Fruit fly (Drosophila melanogaster) whole organism, prepupa: ENCODE data around the gene ng4.
A peak's percentile ranks its signal among the peaks of the same experiment; 100 is the strongest.

Experiments used
- Blimp-1 ChIP-seq: fragments of 200-800 bp; sonication (Bioruptor generic); optimal IDR thresholded peaks from 3 replicates; lab custom pipeline; 2017; ENCODE audit warnings: missing biosample characterization, missing genetic modification characterization, mild to moderate bottlenecking, moderate library complexity, missing genetic modification reagents
- CG10631 ChIP-seq: fragments of 200-800 bp; sonication (Bioruptor generic); optimal IDR thresholded peaks from 2 replicates; lab custom pipeline; 2016; ENCODE audit warnings: missing biosample characterization, missing genetic modification characterization
- CG10669 ChIP-seq: fragments of 200-800 bp; sonication (Bioruptor generic); optimal IDR thresholded peaks from 3 replicates; lab custom pipeline; 2018; ENCODE audit warnings: missing biosample characterization, mild to moderate bottlenecking, missing genetic modification characterization, moderate library complexity
- CG11762 ChIP-seq: fragments of 200-800 bp; sonication (Bioruptor generic); optimal IDR thresholded peaks from 3 replicates; lab custom pipeline; 2016; ENCODE audit warnings: missing biosample characterization, missing genetic modification characterization; ENCODE audit not compliant: insufficient read depth
- CG11902 ChIP-seq: fragments of 200-800 bp; sonication (Bioruptor generic); optimal IDR thresholded peaks from 3 replicates; lab custom pipeline; 2016; ENCODE audit warnings: missing biosample characterization, missing genetic modification characterization
- CG31627 ChIP-seq: fragments of 200-800 bp; sonication (Bioruptor generic); optimal IDR thresholded peaks from 3 replicates; lab custom pipeline; 2016; ENCODE audit warnings: missing biosample characterization, missing genetic modification characterization
- CG32006 ChIP-seq: fragments of 200-800 bp; sonication (Bioruptor generic); optimal IDR thresholded peaks from 3 replicates; lab custom pipeline; 2017; ENCODE audit warnings: missing biosample characterization, mild to moderate bottlenecking, missing genetic modification characterization
- CG34406 ChIP-seq: fragments of 200-800 bp; sonication (Bioruptor generic); optimal IDR thresholded peaks from 3 replicates; lab custom pipeline; 2016; ENCODE audit warnings: missing biosample characterization, missing genetic modification characterization
- CG3919 ChIP-seq: fragments of 200-800 bp; sonication (Bioruptor generic); optimal IDR thresholded peaks from 3 replicates; lab custom pipeline; 2016; ENCODE audit warnings: missing biosample characterization, missing genetic modification characterization
- CG4318 ChIP-seq: fragments of 200-800 bp; sonication (Bioruptor generic); optimal IDR thresholded peaks from 3 replicates; lab custom pipeline; 2017; ENCODE audit warnings: missing biosample characterization, mild to moderate bottlenecking, missing genetic modification characterization
- CG6276 ChIP-seq: fragments of 200-800 bp; sonication (Bioruptor generic); optimal IDR thresholded peaks from 2 replicates; lab custom pipeline; 2017; ENCODE audit warnings: missing biosample characterization, mild to moderate bottlenecking, missing genetic modification characterization
- CG6792 ChIP-seq: fragments of 200-800 bp; sonication (Bioruptor generic); optimal IDR thresholded peaks from 3 replicates; lab custom pipeline; 2016; ENCODE audit warnings: missing biosample characterization, missing genetic modification characterization
- CG6854 ChIP-seq: fragments of 200-800 bp; sonication (Bioruptor generic); optimal IDR thresholded peaks from 2 replicates; lab custom pipeline; 2017; ENCODE audit warnings: missing biosample characterization, mild to moderate bottlenecking, missing genetic modification characterization
- CG7368 ChIP-seq: fragments of 200-800 bp; sonication (Bioruptor generic); optimal IDR thresholded peaks from 3 replicates; lab custom pipeline; 2016; ENCODE audit warnings: missing biosample characterization, missing genetic modification characterization
- CG8119 ChIP-seq: fragments of 200-800 bp; sonication (Bioruptor generic); IDR thresholded peaks from 3 replicates; pipeline ENCODE4 v1.3.6; 2022; ENCODE audit warnings: missing biosample characterization, missing genetic modification characterization
- CG8319 ChIP-seq: fragments of 200-800 bp; sonication (Bioruptor generic); optimal IDR thresholded peaks from 3 replicates; lab custom pipeline; 2016; ENCODE audit warnings: missing biosample characterization, missing genetic modification characterization
- CG8632 ChIP-seq: fragments of 200-800 bp; sonication (Bioruptor generic); optimal IDR thresholded peaks from 3 replicates; lab custom pipeline; 2016; ENCODE audit warnings: missing biosample characterization, missing genetic modification characterization
- CG9139 ChIP-seq: fragments of 200-800 bp; sonication (Bioruptor generic); optimal IDR thresholded peaks from 3 replicates; lab custom pipeline; 2017; ENCODE audit warnings: missing biosample characterization, mild to moderate bottlenecking, missing genetic modification characterization
- Eip78C ChIP-seq: fragments of 200-800 bp; sonication (Bioruptor generic); peaks from one replicate; lab custom pipeline; 2016; ENCODE audit warnings: missing biosample characterization, missing genetic modification characterization
- Eip93F ChIP-seq: fragments of 200-800 bp; sonication (Bioruptor generic); optimal IDR thresholded peaks from 2 replicates; lab custom pipeline; 2016; ENCODE audit warnings: missing biosample characterization, mild to moderate bottlenecking, missing genetic modification characterization
- Ets21C ChIP-seq: fragments of 200-800 bp; sonication (Bioruptor generic); optimal IDR thresholded peaks from 3 replicates; lab custom pipeline; 2016; ENCODE audit warnings: missing biosample characterization, missing genetic modification characterization
- Ets96B ChIP-seq: fragments of 200-800 bp; optimal IDR thresholded peaks from 2 replicates; lab custom pipeline; 2019; ENCODE audit warnings: missing biosample characterization, mild to moderate bottlenecking, missing genetic modification characterization, moderate library complexity
- Gug ChIP-seq: fragments of 200-800 bp; sonication (Bioruptor generic); IDR thresholded peaks from 2 replicates; pipeline ENCODE4 v1.3.6; 2022; ENCODE audit warnings: missing biosample characterization, missing genetic modification characterization
- Hr38 ChIP-seq: sonication (Bioruptor generic); optimal IDR thresholded peaks from 2 replicates; lab custom pipeline; 2016; ENCODE audit warnings: missing biosample characterization, missing genetic modification characterization
- Lpt ChIP-seq: fragments of 200-800 bp; sonication (Bioruptor generic); optimal IDR thresholded peaks from 3 replicates; lab custom pipeline; 2016; ENCODE audit warnings: missing biosample characterization, missing genetic modification characterization
- Smox ChIP-seq: fragments of 200-800 bp; sonication (Bioruptor generic); optimal IDR thresholded peaks from 3 replicates; lab custom pipeline; 2016; ENCODE audit warnings: missing biosample characterization, missing genetic modification characterization
- Sox15 ChIP-seq: fragments of 200-800 bp; sonication (Bioruptor generic); optimal IDR thresholded peaks from 3 replicates; lab custom pipeline; 2016; ENCODE audit warnings: missing biosample characterization, missing genetic modification characterization
- achi ChIP-seq: fragments of 200-800 bp; sonication (Bioruptor generic); optimal IDR thresholded peaks from 3 replicates; lab custom pipeline; 2016; ENCODE audit warnings: missing biosample characterization, missing genetic modification characterization
- cyc ChIP-seq: fragments of 200-800 bp; sonication (Bioruptor generic); optimal IDR thresholded peaks from 3 replicates; lab custom pipeline; 2016; ENCODE audit warnings: missing biosample characterization, missing genetic modification characterization
- dsx ChIP-seq: fragments of 200-800 bp; optimal IDR thresholded peaks from 3 replicates; lab custom pipeline; 2019; ENCODE audit warnings: missing biosample characterization, mild to moderate bottlenecking, missing genetic modification characterization, moderate library complexity; ENCODE audit not compliant: poor library complexity, severe bottlenecking
- eg ChIP-seq: fragments of 200-800 bp; sonication (Bioruptor generic); IDR thresholded peaks from 3 replicates; pipeline ENCODE4 v1.3.6; 2022; ENCODE audit warnings: missing biosample characterization, missing genetic modification characterization
- esn ChIP-seq: fragments of 200-800 bp; sonication (Bioruptor generic); optimal IDR thresholded peaks from 2 replicates; lab custom pipeline; 2016; ENCODE audit warnings: missing biosample characterization, mild to moderate bottlenecking, missing genetic modification characterization, moderate library complexity
- fkh ChIP-seq: fragments of 200-800 bp; sonication (Bioruptor generic); optimal IDR thresholded peaks from 3 replicates; lab custom pipeline; 2017; ENCODE audit warnings: missing biosample characterization, mild to moderate bottlenecking, missing genetic modification characterization, moderate library complexity
- lz ChIP-seq: fragments of 200-800 bp; sonication (Bioruptor generic); optimal IDR thresholded peaks from 3 replicates; lab custom pipeline; 2016; ENCODE audit warnings: missing biosample characterization, missing genetic modification characterization
- spab ChIP-seq: fragments of 200-800 bp; sonication (Bioruptor generic); optimal IDR thresholded peaks from 2 replicates; lab custom pipeline; 2017; ENCODE audit warnings: missing biosample characterization, mild to moderate bottlenecking, missing genetic modification characterization, missing genetic modification reagents
- ss ChIP-seq, 2 experiments: fragments of 200-800 bp; sonication (Bioruptor generic); optimal IDR thresholded peaks; 2 replicates in 1 of 2; 3 replicates in 1 of 2; lab custom pipeline; 2017 to 2018; ENCODE audit warnings: mild to moderate bottlenecking in 2 of 2, missing biosample characterization in 2 of 2, missing genetic modification characterization in 2 of 2, moderate library complexity in 1 of 2
- svp ChIP-seq: fragments of 200-800 bp; sonication (Bioruptor generic); peaks from one replicate; lab custom pipeline; 2016; ENCODE audit warnings: missing biosample characterization, missing genetic modification characterization
- topi ChIP-seq: fragments of 200-800 bp; sonication (Bioruptor generic); optimal IDR thresholded peaks from 3 replicates; lab custom pipeline; 2016; ENCODE audit warnings: missing biosample characterization, missing genetic modification characterization

Gene ng4

dm6 chrX:3288909-3289706 is 45.1 kb upstream of the ng4 start (continued):
- TF ChIP-seq CG9139 (GFP tag; lab: Kevin White, UChicago) = peak; percentile 11
- TF ChIP-seq CG11762 (GFP tag; lab: Kevin White, UChicago) = peak; percentile 8
- TF ChIP-seq esn (GFP tag; lab: Kevin White, UChicago) = peak; percentile 51
- TF ChIP-seq Eip78C (GFP tag; lab: Kevin White, UChicago) = peak; percentile 81
- no peak for TF ChIP-seq Eip93F (GFP tag; lab: Kevin White, UChicago)
- peak; percentile 35 for TF ChIP-seq CG8632 (GFP tag; lab: Kevin White, UChicago)
- peak; percentile 57 for TF ChIP-seq CG3919 (GFP tag; lab: Kevin White, UChicago)
- peak; percentile 26 for TF ChIP-seq Lpt (GFP tag; lab: Kevin White, UChicago)
- peak; percentile 58 for TF ChIP-seq achi (GFP tag; lab: Kevin White, UChicago)
- TF ChIP-seq CG8119 (GFP tag; lab: Robert Waterston, UW) = peak; percentile 54; the same call in 2 of the 3 replicates
- TF ChIP-seq CG32006 (GFP tag; lab: Kevin White, UChicago) = peak; percentile 74
- peak; percentile 46 for TF ChIP-seq CG10631 (GFP tag; lab: Kevin White, UChicago)
- TF ChIP-seq topi (GFP tag; lab: Kevin White, UChicago) = peak; percentile 66
- no peak for TF ChIP-seq Blimp-1
- TF ChIP-seq Sox15 (GFP tag; lab: Kevin White, UChicago) = no peak
- peak; percentile 38 for TF ChIP-seq Smox (GFP tag; lab: Kevin White, UChicago)
- peak; percentile 49 for TF ChIP-seq CG6276 (GFP tag; lab: Kevin White, UChicago)
- peak; percentile 63 for TF ChIP-seq lz (GFP tag; lab: Kevin White, UChicago)
- TF ChIP-seq fkh = peak; percentile 49
- peak; percentile 49 for TF ChIP-seq CG8319 (GFP tag; lab: Kevin White, UChicago)

dm6 chrX:3288247-3288838 is 44.3 kb upstream of the ng4 start:
- TF ChIP-seq CG32006 (GFP tag; lab: Kevin White, UChicago) (no peak), Hr38 (GFP tag; lab: Kevin White, UChicago) (no peak), Ets21C (GFP tag; lab: Kevin White, UChicago) (no peak), Ets96B (tag; lab: Kevin White, UChicago) (no peak), CG10669 (GFP tag; lab: Kevin White, UChicago) (no peak), CG3919 (GFP tag; lab: Kevin White, UChicago) (no peak), ss (GFP tag; optimal IDR thresholded peaks at IDR 0.05; lab: Kevin White, UChicago) (no peak), CG6792 (GFP tag; lab: Kevin White, UChicago) (no peak), svp (no peak), CG4318 (GFP tag; lab: Kevin White, UChicago) (no peak), CG6854 (GFP tag; lab: Kevin White, UChicago) (no peak), CG11902 (GFP tag; lab: Kevin White, UChicago) (no peak), Eip78C (GFP tag; lab: Kevin White, UChicago) (no peak)

- no peak for TF ChIP-seq CG7368 (GFP tag; lab: Kevin White, UChicago)
- no peak for TF ChIP-seq CG11902 (GFP tag; lab: Kevin White, UChicago)
- no peak for TF ChIP-seq CG8632 (GFP tag; lab: Kevin White, UChicago)
- TF ChIP-seq fkh = peak; percentile 61
- TF ChIP-seq, all 60 proteins: peak for 1
Observed at dm6 chrX:3281958-3282357, 37.9 kb upstream of the ng4 start.

dm6 chrX:3273557-3273956 is 29.5 kb upstream of the ng4 start:
- TF ChIP-seq Gug = no peak
- TF ChIP-seq cyc (GFP tag; lab: Kevin White, UChicago) = no peak
- no peak for TF ChIP-seq Hr38 (GFP tag; lab: Kevin White, UChicago)
- no peak for TF ChIP-seq Lpt (GFP tag; lab: Kevin White, UChicago)
- TF ChIP-seq Ets21C (GFP tag; lab: Kevin White, UChicago) = no peak
- no peak for TF ChIP-seq CG11762 (GFP tag; lab: Kevin White, UChicago)
- TF ChIP-seq spab (GFP tag; lab: Kevin White, UChicago) = no peak
- peak; percentile 13 for TF ChIP-seq CG32006 (GFP tag; lab: Kevin White, UChicago)
- no peak for TF ChIP-seq esn (GFP tag; lab: Kevin White, UChicago)
- TF ChIP-seq CG4318 (GFP tag; lab: Kevin White, UChicago) = no peak
- no peak for TF ChIP-seq eg (GFP tag; lab: Robert Waterston, UW)
- no peak for TF ChIP-seq achi (GFP tag; lab: Kevin White, UChicago)
- TF ChIP-seq CG34406 (GFP tag; lab: Kevin White, UChicago) = no peak
- TF ChIP-seq CG31627 = peak; percentile 1
- no peak for TF ChIP-seq dsx (GFP tag; lab: Kevin White, UChicago)
- no peak for TF ChIP-seq svp
- TF ChIP-seq CG8319 (GFP tag; lab: Kevin White, UChicago) = no peak
- TF ChIP-seq, all 60 proteins: peak for 2
